Fruit fly (Drosophila melanogaster): ENCODE data around the gene mmd.

mmd gene

dm6 chrX:15971574-15971973 is 1.4 kb downstream of the mmd start:
- TF ChIP-seq Ets98B (GFP tag; IDR thresholded peaks at IDR 0.05) (no peak), CG15710 (tag; optimal IDR thresholded peaks at IDR 0.05) (no peak), D1 (tag; optimal IDR thresholded peaks at IDR 0.05) (no peak), rn (GFP tag; IDR thresholded peaks at IDR 0.05) (no peak), CG4496 (GFP tag; IDR thresholded peaks at IDR 0.05) (no peak), CG14655 (GFP tag; optimal IDR thresholded peaks at IDR 0.05) (no peak), Snoo (tag; optimal IDR thresholded peaks at IDR 0.05) (no peak), EcR (GFP tag; optimal IDR thresholded peaks at IDR 0.05) (no peak)

DNA sequence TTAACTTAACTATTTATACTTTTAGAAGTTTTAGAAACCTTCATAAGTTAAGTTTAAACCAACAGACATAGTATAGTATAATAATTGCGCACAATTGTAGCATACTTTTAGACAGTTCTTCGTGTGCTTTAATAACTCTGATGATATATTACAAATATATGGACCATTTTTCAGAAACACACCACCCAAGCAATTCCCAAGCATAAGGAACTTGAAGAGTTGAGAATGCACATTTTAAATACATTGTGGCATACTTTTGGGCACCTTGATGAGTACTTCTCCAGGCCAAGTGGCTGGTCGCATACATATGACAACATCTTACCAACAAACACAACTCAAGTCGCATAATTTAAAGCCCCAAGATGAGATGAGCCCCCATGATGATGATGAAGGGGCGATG is 3.4 kb downstream of the mmd start:
- no peak for TF ChIP-seq gl (tag; optimal IDR thresholded peaks at IDR 0.05)
- no peak for TF ChIP-seq CG8159 (tag; optimal IDR thresholded peaks at IDR 0.05)
- TF ChIP-seq Pif1B (GFP tag; optimal IDR thresholded peaks at IDR 0.05), result no peak
- TF ChIP-seq CG13204 (GFP tag; optimal IDR thresholded peaks at IDR 0.05), result no peak
- TF ChIP-seq Snoo (tag; optimal IDR thresholded peaks at IDR 0.05), result no peak
- no peak for TF ChIP-seq CG15710 (tag; optimal IDR thresholded peaks at IDR 0.05)
- no peak for TF ChIP-seq CG17806 (tag; optimal IDR thresholded peaks at IDR 0.05)
- no peak for TF ChIP-seq CG12605 (GFP tag; IDR thresholded peaks at IDR 0.05)
- TF ChIP-seq Pif1A (GFP tag; optimal IDR thresholded peaks at IDR 0.05), result no peak
- TF ChIP-seq fd96Ca (GFP tag; IDR thresholded peaks at IDR 0.05), result no peak
- no peak for TF ChIP-seq CG34367 (tag; optimal IDR thresholded peaks at IDR 0.05)
- TF ChIP-seq CG8301 (tag; optimal IDR thresholded peaks at IDR 0.05), result no peak
- TF ChIP-seq Ets98B (GFP tag; IDR thresholded peaks at IDR 0.05), result no peak
- TF ChIP-seq CG9948 (tag; optimal IDR thresholded peaks at IDR 0.05), result no peak
- TF ChIP-seq D1 (tag; optimal IDR thresholded peaks at IDR 0.05), result no peak
- TF ChIP-seq CG32121 (GFP tag; IDR thresholded peaks at IDR 0.05), result no peak
- TF ChIP-seq CG10348 (GFP tag; IDR thresholded peaks at IDR 0.05), result no peak
- TF ChIP-seq EcR (GFP tag; optimal IDR thresholded peaks at IDR 0.05), result no peak
- TF ChIP-seq CG14655 (GFP tag; optimal IDR thresholded peaks at IDR 0.05), result no peak

dm6 chrX:15950056-15950455 is 22.9 kb downstream of the mmd start:
- no peak for TF ChIP-seq CG4496 (GFP tag; IDR thresholded peaks at IDR 0.05)
- TF ChIP-seq CG32121 (GFP tag; IDR thresholded peaks at IDR 0.05), result no peak
- TF ChIP-seq CG34367 (tag; optimal IDR thresholded peaks at IDR 0.05), result no peak
- TF ChIP-seq Pif1B (GFP tag; optimal IDR thresholded peaks at IDR 0.05), result no peak
- TF ChIP-seq CG17806 (tag; optimal IDR thresholded peaks at IDR 0.05), result no peak

dm6 chrX:15944735-15945323 is 28.1 kb downstream of the mmd start, which contains the start of gene Rrp47:
Gene Rrp47 (plus strand): TSS chrX:15944897.
- TF ChIP-seq Snoo (tag; optimal IDR thresholded peaks at IDR 0.05) (no peak), D1 (tag; optimal IDR thresholded peaks at IDR 0.05) (peak; percentile 24), CG4496 (GFP tag; IDR thresholded peaks at IDR 0.05) (no peak)

dm6 chrX:15941527-15941926 is 31.4 kb downstream of the mmd start:
- TF ChIP-seq CG8301 (tag; optimal IDR thresholded peaks at IDR 0.05) (no peak), CG13204 (GFP tag; optimal IDR thresholded peaks at IDR 0.05) (no peak), Pif1A (GFP tag; optimal IDR thresholded peaks at IDR 0.05) (no peak), rn (GFP tag; IDR thresholded peaks at IDR 0.05) (no peak), CG14655 (GFP tag; optimal IDR thresholded peaks at IDR 0.05) (no peak)

dm6 chrX:15940956-15941246 is 32.1 kb downstream of the mmd start, which contains the start of gene CG8924:
Gene CG8924 (plus strand): TSS chrX:15941077.
- TF ChIP-seq Pif1B (GFP tag; optimal IDR thresholded peaks at IDR 0.05) (no peak), CG32121 (GFP tag; IDR thresholded peaks at IDR 0.05) (no peak), CG17806 (tag; optimal IDR thresholded peaks at IDR 0.05) (no peak), CG8159 (tag; optimal IDR thresholded peaks at IDR 0.05) (no peak), D1 (tag; optimal IDR thresholded peaks at IDR 0.05) (no peak), gl (tag; optimal IDR thresholded peaks at IDR 0.05) (no peak), CG13204 (GFP tag; optimal IDR thresholded peaks at IDR 0.05) (no peak), CG4496 (GFP tag; IDR thresholded peaks at IDR 0.05) (no peak), Snoo (tag; optimal IDR thresholded peaks at IDR 0.05) (no peak), CG34367 (tag; optimal IDR thresholded peaks at IDR 0.05) (no peak), EcR (GFP tag; optimal IDR thresholded peaks at IDR 0.05) (no peak), CG14655 (GFP tag; optimal IDR thresholded peaks at IDR 0.05) (no peak), CG8301 (tag; optimal IDR thresholded peaks at IDR 0.05) (no peak), Ets98B (GFP tag; IDR thresholded peaks at IDR 0.05) (no peak), Pif1A (GFP tag; optimal IDR thresholded peaks at IDR 0.05) (no peak), rn (GFP tag; IDR thresholded peaks at IDR 0.05) (no peak), fd96Ca (GFP tag; IDR thresholded peaks at IDR 0.05) (no peak)

dm6 chrX:15940105-15940955 is 32.6 kb downstream of the mmd start, which contains the start of gene Stim:
Gene Stim (minus strand): TSS chrX:15940451.
- no peak for TF ChIP-seq CG8159 (tag; optimal IDR thresholded peaks at IDR 0.05)
- TF ChIP-seq CG32121 (GFP tag; IDR thresholded peaks at IDR 0.05), result no peak
- no peak for TF ChIP-seq Ets98B (GFP tag; IDR thresholded peaks at IDR 0.05)
- TF ChIP-seq CG4496 (GFP tag; IDR thresholded peaks at IDR 0.05), result no peak
- TF ChIP-seq Snoo (tag; optimal IDR thresholded peaks at IDR 0.05), result no peak
- TF ChIP-seq gl (tag; optimal IDR thresholded peaks at IDR 0.05), result no peak
- no peak for TF ChIP-seq CG13204 (GFP tag; optimal IDR thresholded peaks at IDR 0.05)
- no peak for TF ChIP-seq fd96Ca (GFP tag; IDR thresholded peaks at IDR 0.05)
- no peak for TF ChIP-seq rn (GFP tag; IDR thresholded peaks at IDR 0.05)
- no peak for TF ChIP-seq CG8301 (tag; optimal IDR thresholded peaks at IDR 0.05)
- TF ChIP-seq CG10348 (GFP tag; IDR thresholded peaks at IDR 0.05), result no peak
- no peak for TF ChIP-seq D1 (tag; optimal IDR thresholded peaks at IDR 0.05)
